Worm (Caenorhabditis elegans) whole organism, L2 larva: ENCODE results near the gene F58F9.9.

ENCODE experiments used
- C34F6.9 ChIP-seq: fragments of 150-350 bp; optimal IDR thresholded peaks from 2 replicates; lab custom pipeline; 2014; ENCODE audit warnings: missing biosample characterization, missing genetic modification characterization
- F13H6.1 ChIP-seq: sonication (generic microtip); optimal IDR thresholded peaks from 2 replicates; lab custom pipeline; 2016; ENCODE audit warnings: missing genetic modification characterization, missing compliant biosample characterization
- R02D3.7 ChIP-seq: fragments of 150-350 bp; optimal IDR thresholded peaks from 2 replicates; lab custom pipeline; 2014; ENCODE audit warnings: missing biosample characterization, missing genetic modification characterization
- Y55F3AM.14 ChIP-seq: fragments of 200-800 bp; sonication (Bioruptor generic); optimal IDR thresholded peaks from 2 replicates; lab custom pipeline; 2018; ENCODE audit warnings: mild to moderate bottlenecking, missing genetic modification characterization, missing compliant biosample characterization
- ZK546.5 ChIP-seq: sonication (generic microtip); optimal IDR thresholded peaks from 2 replicates; lab custom pipeline; 2017; ENCODE audit warnings: missing biosample characterization, missing genetic modification characterization
- alr-1 ChIP-seq: fragments of 150-350 bp; optimal IDR thresholded peaks from 2 replicates; lab custom pipeline; 2014; ENCODE audit warnings: missing biosample characterization, missing genetic modification characterization
- aly-2 ChIP-seq: fragments of 150-350 bp; optimal IDR thresholded peaks from 2 replicates; lab custom pipeline; 2014; ENCODE audit warnings: missing biosample characterization, missing genetic modification characterization
- ama-1 ChIP-seq: fragments of 150-350 bp; optimal IDR thresholded peaks from 2 replicates; lab custom pipeline; 2018; ENCODE audit warnings: inconsistent platforms
- blmp-1 ChIP-seq: sonication (generic microtip); optimal IDR thresholded peaks from 2 replicates; lab custom pipeline; 2017; ENCODE audit warnings: missing genetic modification characterization, mild to moderate bottlenecking, missing compliant biosample characterization, antibody characterized with exemption, moderate library complexity; ENCODE audit not compliant: insufficient read depth
- ceh-16 ChIP-seq: fragments of 150-350 bp; optimal IDR thresholded peaks from 2 replicates; lab custom pipeline; 2014; ENCODE audit warnings: missing biosample characterization, missing genetic modification characterization
- ceh-82 ChIP-seq: fragments of 150-350 bp; optimal IDR thresholded peaks from 2 replicates; lab custom pipeline; 2014; ENCODE audit warnings: missing biosample characterization, missing genetic modification characterization
- crh-2 ChIP-seq: sonication (generic microtip); optimal IDR thresholded peaks from 2 replicates; lab custom pipeline; 2017; ENCODE audit warnings: missing biosample characterization, missing genetic modification characterization
- dmd-4 ChIP-seq: sonication (generic microtip); optimal IDR thresholded peaks from 2 replicates; lab custom pipeline; 2017; ENCODE audit warnings: missing biosample characterization, missing genetic modification characterization
- egl-27 ChIP-seq: sonication (generic microtip); optimal IDR thresholded peaks from 3 replicates; lab custom pipeline; 2017; ENCODE audit warnings: missing biosample characterization, missing genetic modification reagents, missing genetic modification characterization
- elt-1 ChIP-seq: fragments of 150-350 bp; optimal IDR thresholded peaks from 2 replicates; lab custom pipeline; 2014; ENCODE audit warnings: missing biosample characterization, missing genetic modification characterization
- elt-3 ChIP-seq: sonication (generic microtip); optimal IDR thresholded peaks from 2 replicates; lab custom pipeline; 2017; ENCODE audit warnings: missing biosample characterization, missing genetic modification characterization
- fos-1 ChIP-seq: fragments of 150-350 bp; optimal IDR thresholded peaks from 2 replicates; lab custom pipeline; 2014; ENCODE audit warnings: missing biosample characterization, missing genetic modification characterization
- gmeb-1 ChIP-seq: fragments of 150-350 bp; optimal IDR thresholded peaks from 2 replicates; lab custom pipeline; 2014; ENCODE audit warnings: missing biosample characterization, missing genetic modification characterization
- lin-11 ChIP-seq: fragments of 150-350 bp; sonication (generic microtip); optimal IDR thresholded peaks from 2 replicates; lab custom pipeline; 2014; ENCODE audit warnings: missing biosample characterization, missing genetic modification characterization, inconsistent platforms, mixed read lengths
- lin-13 ChIP-seq: fragments of 150-350 bp; optimal IDR thresholded peaks from 2 replicates; lab custom pipeline; 2014; ENCODE audit warnings: missing biosample characterization, missing genetic modification reagents, missing genetic modification characterization
- lin-39 ChIP-seq: fragments of 150-350 bp; optimal IDR thresholded peaks from 2 replicates; lab custom pipeline; 2014; ENCODE audit warnings: missing biosample characterization, missing genetic modification reagents, missing genetic modification characterization
- mab-5 ChIP-seq: fragments of 150-350 bp; optimal IDR thresholded peaks from 2 replicates; lab custom pipeline; 2014; ENCODE audit warnings: missing biosample characterization, missing genetic modification characterization
- mbf-1 ChIP-seq: sonication (generic microtip); optimal IDR thresholded peaks from 2 replicates; lab custom pipeline; 2017; ENCODE audit warnings: missing biosample characterization, missing genetic modification characterization
- mdl-1 ChIP-seq, 2 experiments: fragments of 150-350 bp in 1 of 2; sonication (generic microtip) in 1 of 2; optimal IDR thresholded peaks; 2 replicates each; lab custom pipeline; 2017; ENCODE audit warnings: missing biosample characterization in 2 of 2, missing genetic modification characterization in 2 of 2
- nhr-10 ChIP-seq: sonication (generic microtip); optimal IDR thresholded peaks from 2 replicates; lab custom pipeline; 2017; ENCODE audit warnings: missing biosample characterization, missing genetic modification characterization
- nhr-11 ChIP-seq: fragments of 150-350 bp; optimal IDR thresholded peaks from 2 replicates; lab custom pipeline; 2014; ENCODE audit warnings: missing biosample characterization, missing genetic modification characterization
- nhr-12 ChIP-seq: fragments of 150-350 bp; optimal IDR thresholded peaks from 2 replicates; lab custom pipeline; 2014; ENCODE audit warnings: missing biosample characterization, missing genetic modification characterization
- nhr-129 ChIP-seq: fragments of 150-350 bp; optimal IDR thresholded peaks from 2 replicates; lab custom pipeline; 2014; ENCODE audit warnings: missing biosample characterization, missing genetic modification characterization
- nhr-21 ChIP-seq: fragments of 150-350 bp; optimal IDR thresholded peaks from 2 replicates; lab custom pipeline; 2014; ENCODE audit warnings: missing biosample characterization, missing genetic modification characterization
- nhr-23 ChIP-seq: fragments of 150-350 bp; optimal IDR thresholded peaks from 2 replicates; lab custom pipeline; 2014; ENCODE audit warnings: missing biosample characterization, missing genetic modification reagents, missing genetic modification characterization
- nhr-237 ChIP-seq: fragments of 150-350 bp; optimal IDR thresholded peaks from 2 replicates; lab custom pipeline; 2014; ENCODE audit warnings: missing biosample characterization, missing genetic modification characterization
- nhr-25 ChIP-seq: fragments of 150-350 bp; sonication (generic microtip); optimal IDR thresholded peaks from 3 replicates; lab custom pipeline; 2014; ENCODE audit warnings: missing biosample characterization, missing genetic modification characterization
- nhr-6 ChIP-seq: fragments of 150-350 bp; optimal IDR thresholded peaks from 2 replicates; lab custom pipeline; 2014; ENCODE audit warnings: missing biosample characterization, missing genetic modification characterization
- nhr-77 ChIP-seq: fragments of 150-350 bp; optimal IDR thresholded peaks from 2 replicates; lab custom pipeline; 2014; ENCODE audit warnings: missing biosample characterization, missing genetic modification characterization
- peb-1 ChIP-seq: fragments of 150-350 bp; optimal IDR thresholded peaks from 2 replicates; lab custom pipeline; 2014; ENCODE audit warnings: missing biosample characterization, missing genetic modification characterization
- sem-4 ChIP-seq: fragments of 150-350 bp; optimal IDR thresholded peaks from 2 replicates; lab custom pipeline; 2014; ENCODE audit warnings: missing biosample characterization, missing genetic modification reagents, missing genetic modification characterization
- skn-1 ChIP-seq: sonication (generic microtip); optimal IDR thresholded peaks from 2 replicates; lab custom pipeline; 2017; ENCODE audit warnings: missing biosample characterization, missing genetic modification characterization
- sma-3 ChIP-seq: sonication (generic microtip); optimal IDR thresholded peaks from 2 replicates; lab custom pipeline; 2016; ENCODE audit warnings: missing genetic modification reagents, missing genetic modification characterization, missing compliant biosample characterization
- sma-9 ChIP-seq, 2 experiments: fragments of 150-350 bp in 1 of 2; sonication (generic microtip) in 1 of 2; optimal IDR thresholded peaks; 2 replicates each; lab custom pipeline; 2014 to 2016; ENCODE audit warnings: missing genetic modification characterization in 2 of 2, mild to moderate bottlenecking in 1 of 2, missing biosample characterization in 1 of 2, missing compliant biosample characterization in 1 of 2, missing genetic modification reagents in 1 of 2, moderate library complexity in 1 of 2
- snpc-4 ChIP-seq: fragments of 150-350 bp; optimal IDR thresholded peaks from 2 replicates; lab custom pipeline; 2014; ENCODE audit warnings: missing biosample characterization, missing genetic modification characterization
- unc-39 ChIP-seq: fragments of 150-350 bp; optimal IDR thresholded peaks from 2 replicates; lab custom pipeline; 2014; ENCODE audit warnings: missing biosample characterization, missing genetic modification characterization
- zag-1 ChIP-seq: fragments of 150-350 bp; optimal IDR thresholded peaks from 2 replicates; lab custom pipeline; 2014; ENCODE audit warnings: missing biosample characterization, missing genetic modification characterization
- ztf-1 ChIP-seq: fragments of 200-800 bp; sonication (Bioruptor generic); conservative IDR thresholded peaks from 2 replicates; pipeline ENCODE4 v1.3.6; 2022; ENCODE audit warnings: missing genetic modification characterization, missing compliant biosample characterization
- ztf-11 ChIP-seq: sonication (generic microtip); optimal IDR thresholded peaks from 2 replicates; lab custom pipeline; 2017; ENCODE audit warnings: missing biosample characterization, missing genetic modification characterization
- ztf-4 ChIP-seq: fragments of 150-350 bp; optimal IDR thresholded peaks from 2 replicates; lab custom pipeline; 2014; ENCODE audit warnings: missing biosample characterization, missing genetic modification characterization

The F58F9.9 gene

DNA sequence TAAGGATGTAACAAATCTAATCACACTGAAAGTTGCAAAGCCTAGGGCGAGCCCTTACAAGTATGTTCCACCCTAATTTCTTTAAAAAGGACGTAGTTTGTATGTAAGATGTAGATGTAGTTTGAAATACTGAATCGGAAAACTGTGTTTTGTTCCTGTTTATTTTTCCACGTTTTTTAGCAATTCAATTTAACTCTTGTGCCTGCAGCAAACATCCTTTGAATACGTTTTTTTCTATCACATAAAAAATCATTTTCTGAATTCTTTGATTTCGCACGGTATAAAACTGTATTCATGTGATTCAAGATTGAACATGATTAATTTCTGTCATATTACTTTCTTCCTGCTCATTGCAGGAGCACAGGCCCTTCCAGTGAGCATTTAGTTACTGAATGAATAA lies at the start of gene F58F9.9:
TSS of gene F58F9.9 (plus strand) at position 301 of the 400 bp plus-strand sequence.
- TF ChIP-seq lin-39 (tag; lab: Kevin White, UChicago) = no peak
- TF ChIP-seq sma-9 (GFP tag; optimal IDR thresholded peaks at IDR 0.05; lab: Kevin White, UChicago) = no peak
- no peak for TF ChIP-seq sma-9 (tag; optimal IDR thresholded peaks at IDR 0.05; lab: Kevin White, UChicago)
- no peak for TF ChIP-seq elt-1 (tag; lab: Kevin White, UChicago)
- TF ChIP-seq ceh-82 (tag; lab: Kevin White, UChicago) = no peak
- no peak for TF ChIP-seq nhr-12
- TF ChIP-seq mab-5 = no peak

DNA sequence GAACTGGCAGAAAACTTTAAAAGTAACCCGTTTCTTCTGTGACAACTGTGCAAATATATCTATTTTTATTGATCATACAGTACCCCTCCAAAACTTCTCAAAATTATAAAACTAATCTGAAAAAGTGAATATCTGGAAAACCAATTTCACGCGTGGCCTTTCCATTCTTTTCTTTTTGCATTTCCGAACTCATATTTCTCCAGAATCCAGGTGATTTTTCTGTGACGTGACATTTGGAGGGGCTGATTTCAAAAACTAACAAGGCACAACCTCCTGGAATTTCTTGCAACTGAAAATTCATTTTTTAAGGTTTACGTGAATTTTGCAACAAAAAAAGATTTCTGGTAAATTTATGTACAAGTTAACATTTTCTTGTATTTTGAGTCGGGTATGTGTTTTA lies 39.8 kb upstream of the F58F9.9 start:
- no peak for TF ChIP-seq ZK546.5 (tag; lab: Kevin White, UChicago)
- TF ChIP-seq nhr-23 = no peak
- no peak for TF ChIP-seq Y55F3AM.14
- no peak for TF ChIP-seq R02D3.7
- no peak for TF ChIP-seq lin-11 (tag; lab: Kevin White, UChicago)
- TF ChIP-seq blmp-1 (tag; lab: Kevin White, UChicago) = no peak
- TF ChIP-seq fos-1 (tag; lab: Kevin White, UChicago) = no peak
- TF ChIP-seq peb-1 (tag; lab: Kevin White, UChicago) = no peak
- no peak for TF ChIP-seq ceh-16 (tag; lab: Kevin White, UChicago)
- no peak for TF ChIP-seq nhr-10 (tag; lab: Kevin White, UChicago)
- TF ChIP-seq nhr-77 (tag; lab: Kevin White, UChicago) = no peak
- no peak for TF ChIP-seq nhr-21 (tag; lab: Kevin White, UChicago)

DNA sequence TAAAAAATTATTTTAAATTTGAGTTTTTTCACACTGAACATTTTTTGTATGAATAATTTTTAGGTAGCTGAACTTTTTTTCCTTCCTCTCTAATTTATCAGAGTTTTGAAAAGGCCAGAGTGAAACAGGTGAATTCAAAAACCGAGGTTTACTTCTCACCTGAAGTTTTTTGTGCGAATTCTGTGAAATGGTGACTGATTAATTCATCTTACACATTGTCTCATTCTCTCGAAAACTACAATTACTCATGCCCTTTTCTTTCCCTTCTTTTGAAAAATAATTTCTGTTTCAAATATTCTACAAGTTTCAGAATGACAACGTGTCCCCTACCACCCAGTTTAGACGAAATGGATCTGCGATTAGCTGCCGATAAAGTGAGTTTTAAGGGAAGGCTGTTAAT lies 38.3 kb upstream of the F58F9.9 start, which contains the start of gene tkr-2:
TSS of gene tkr-2 (plus strand) at position 301 of the 400 bp plus-strand sequence.
- TF ChIP-seq nhr-12 (no peak), nhr-25 (no peak)

DNA sequence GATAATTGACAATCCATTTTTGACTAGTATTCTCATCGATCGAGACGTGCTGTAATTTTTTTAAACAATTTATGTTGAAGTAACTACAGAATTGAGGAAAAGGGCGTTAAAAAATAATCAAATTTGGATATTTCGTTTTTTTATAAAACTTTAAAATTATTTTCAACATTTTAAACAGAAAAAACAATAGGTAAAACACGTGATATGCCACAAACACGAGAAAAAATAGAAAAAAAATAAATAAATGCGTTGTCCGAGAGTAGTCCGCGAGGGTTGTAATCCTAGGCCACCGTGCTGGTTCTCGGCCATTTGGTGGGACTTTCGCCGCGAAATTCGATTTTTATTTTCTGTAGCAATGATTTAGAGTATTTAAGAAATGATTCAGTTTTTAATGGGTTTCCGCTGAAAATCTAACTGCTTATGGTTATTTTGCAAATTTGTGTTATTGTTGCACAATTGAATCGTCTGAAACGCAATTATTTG lies 33.8 kb upstream of the F58F9.9 start, which contains the start of gene C49A9.10:
TSS of gene C49A9.10 (minus strand) at position 51 of the 483 bp plus-strand sequence.
- TF ChIP-seq C34F6.9 (tag; lab: Kevin White, UChicago) (peak; percentile 87), nhr-25 (peak; percentile 82), blmp-1 (tag; lab: Kevin White, UChicago) (peak; percentile 22), sem-4 (tag; lab: Kevin White, UChicago) (peak; percentile 58), unc-39 (no peak), skn-1 (tag; lab: Kevin White, UChicago) (no peak), sma-3 (GFP tag; lab: Kevin White, UChicago) (peak; percentile 93), nhr-237 (tag; lab: Kevin White, UChicago) (no peak), gmeb-1 (tag; lab: Kevin White, UChicago) (peak; percentile 97), lin-39 (tag; lab: Kevin White, UChicago) (no peak), Y55F3AM.14 (peak; percentile 6), mdl-1 (tag; optimal IDR thresholded peaks at IDR 0.05; lab: Kevin White, UChicago) (no peak), dmd-4 (tag; lab: Kevin White, UChicago) (no peak), nhr-129 (tag; lab: Kevin White, UChicago) (no peak), crh-2 (tag; lab: Kevin White, UChicago) (peak; percentile 72), elt-1 (tag; lab: Kevin White, UChicago) (no peak), peb-1 (tag; lab: Kevin White, UChicago) (no peak), ztf-4 (tag; lab: Kevin White, UChicago) (no peak), fos-1 (tag; lab: Kevin White, UChicago) (peak; percentile 42), F13H6.1 (tag; lab: Kevin White, UChicago) (peak; percentile 90), ama-1 (lab: Kevin White, UChicago) (no peak), sma-9 (GFP tag; optimal IDR thresholded peaks at IDR 0.05; lab: Kevin White, UChicago) (peak; percentile 94), sma-9 (tag; optimal IDR thresholded peaks at IDR 0.05; lab: Kevin White, UChicago) (no peak), nhr-23 (no peak), nhr-6 (peak; percentile 21), nhr-77 (tag; lab: Kevin White, UChicago) (no peak), lin-11 (tag; lab: Kevin White, UChicago) (peak; percentile 62), ceh-82 (tag; lab: Kevin White, UChicago) (no peak), egl-27 (tag; lab: Kevin White, UChicago) (no peak), lin-13 (peak; percentile 79), nhr-12 (no peak), ztf-1 (no peak), mbf-1 (no peak), snpc-4 (tag; lab: Kevin White, UChicago) (peak; percentile 71), elt-3 (tag; lab: Kevin White, UChicago) (no peak), nhr-21 (tag; lab: Kevin White, UChicago) (peak; percentile 69), ceh-16 (tag; lab: Kevin White, UChicago) (no peak), R02D3.7 (peak; percentile 67), nhr-11 (tag; lab: Kevin White, UChicago) (no peak), ztf-11 (tag; lab: Kevin White, UChicago) (no peak), alr-1 (no peak), aly-2 (tag; lab: Kevin White, UChicago) (no peak), zag-1 (tag; lab: Kevin White, UChicago) (no peak), ZK546.5 (tag; lab: Kevin White, UChicago) (no peak), nhr-10 (tag; lab: Kevin White, UChicago) (peak; percentile 14)
